Fruit fly (Drosophila melanogaster) whole organism, wandering third instar larva: ENCODE data around the gene CG15695.

Experiments used
- CG32264 ChIP-seq: fragments of 200-800 bp; sonication (Bioruptor generic); optimal IDR thresholded peaks from 2 replicates; lab custom pipeline; 2016; ENCODE audit warnings: missing biosample characterization, missing genetic modification characterization
- CG9705 ChIP-seq: fragments of 200-800 bp; sonication (Bioruptor generic); optimal IDR thresholded peaks from 2 replicates; lab custom pipeline; 2018; ENCODE audit warnings: missing biosample characterization, mild to moderate bottlenecking, missing genetic modification characterization
- CrebA ChIP-seq: fragments of 200-800 bp; sonication (Bioruptor generic); optimal IDR thresholded peaks from 2 replicates; lab custom pipeline; 2016; ENCODE audit warnings: missing biosample characterization, mild to moderate bottlenecking, missing genetic modification characterization, borderline replicate concordance
- Dfd ChIP-seq: fragments of >200 bp; optimal IDR thresholded peaks from 2 replicates; lab custom pipeline; 2017; ENCODE audit warnings: missing biosample characterization, missing genetic modification characterization
- GATAd ChIP-seq: sonication (Bioruptor generic); optimal IDR thresholded peaks from 2 replicates; lab custom pipeline; 2016; ENCODE audit warnings: missing biosample characterization, missing genetic modification characterization
- HLH106 ChIP-seq: fragments of 200-800 bp; optimal IDR thresholded peaks from 3 replicates; lab custom pipeline; 2019; ENCODE audit warnings: missing biosample characterization, mild to moderate bottlenecking, missing genetic modification characterization, moderate library complexity
- Hnf4 ChIP-seq: fragments of 200-800 bp; sonication (Bioruptor generic); optimal IDR thresholded peaks from 2 replicates; lab custom pipeline; 2016; ENCODE audit warnings: missing biosample characterization, mild to moderate bottlenecking, missing genetic modification characterization
- Hr78 ChIP-seq: fragments of >200 bp; optimal IDR thresholded peaks from 2 replicates; lab custom pipeline; 2017; ENCODE audit warnings: missing biosample characterization, missing genetic modification characterization
- Jra ChIP-seq: sonication (Bioruptor generic); optimal IDR thresholded peaks from 2 replicates; lab custom pipeline; 2016; ENCODE audit warnings: missing biosample characterization, missing genetic modification characterization
- Mio ChIP-seq: sonication (Bioruptor generic); optimal IDR thresholded peaks from 2 replicates; lab custom pipeline; 2016; ENCODE audit warnings: missing biosample characterization, missing genetic modification characterization
- Myc ChIP-seq: fragments of >200 bp; optimal IDR thresholded peaks from 2 replicates; lab custom pipeline; 2017
- OdsH ChIP-seq: fragments of 200-800 bp; sonication (Bioruptor generic); optimal IDR thresholded peaks from 2 replicates; lab custom pipeline; 2016; ENCODE audit warnings: missing biosample characterization, mild to moderate bottlenecking, missing genetic modification characterization
- Rel ChIP-seq, 2 experiments: fragments of 200-800 bp; sonication (Bioruptor generic) in 1 of 2; optimal IDR thresholded peaks; 2 replicates in 1 of 2; 3 replicates in 1 of 2; lab custom pipeline; 2016 to 2019; ENCODE audit warnings: mild to moderate bottlenecking in 2 of 2, missing biosample characterization in 2 of 2, missing genetic modification characterization in 2 of 2, moderate library complexity in 1 of 2
- Sp1 ChIP-seq: fragments of 200-800 bp; sonication (Bioruptor generic); optimal IDR thresholded peaks from 3 replicates; lab custom pipeline; 2019; ENCODE audit warnings: missing biosample characterization, mild to moderate bottlenecking, missing genetic modification characterization, moderate library complexity
- Vsx2 ChIP-seq: fragments of 200-300, 225-300 bp; sonication (Bioruptor generic); optimal IDR thresholded peaks from 2 replicates; lab custom pipeline; 2018; ENCODE audit warnings: missing biosample characterization, missing genetic modification characterization; ENCODE audit not compliant: partially characterized antibody
- br ChIP-seq: fragments of 200-800 bp; sonication (Bioruptor generic); optimal IDR thresholded peaks from 2 replicates; lab custom pipeline; 2016; ENCODE audit warnings: missing biosample characterization, missing genetic modification characterization
- dl ChIP-seq, 2 experiments: fragments of 175-275, 200-275 bp in 1 of 2; fragments of 200-275 bp in 1 of 2; sonication (Bioruptor generic); optimal IDR thresholded peaks; lab custom pipeline; 2018; ENCODE audit warnings: mild to moderate bottlenecking in 2 of 2, missing biosample characterization in 2 of 2, missing genetic modification characterization in 2 of 2, moderate library complexity in 2 of 2; ENCODE audit not compliant: partially characterized antibody in 2 of 2, insufficient read depth in 1 of 2
- dsf ChIP-seq: sonication (Bioruptor generic); optimal IDR thresholded peaks from 2 replicates; lab custom pipeline; 2016; ENCODE audit warnings: missing biosample characterization, missing genetic modification characterization, borderline replicate concordance
- ey ChIP-seq: fragments of 200-800 bp; sonication (Bioruptor generic); optimal IDR thresholded peaks from 2 replicates; lab custom pipeline; 2016; ENCODE audit warnings: missing biosample characterization, missing genetic modification characterization
- foxo ChIP-seq, 2 experiments: fragments of 200-800 bp; sonication (Bioruptor generic); optimal IDR thresholded peaks; 2 replicates in 1 of 2; 3 replicates in 1 of 2; lab custom pipeline; 2016 to 2017; ENCODE audit warnings: missing biosample characterization in 2 of 2, missing genetic modification characterization in 2 of 2
- fru ChIP-seq: fragments of 200-800 bp; sonication (Bioruptor generic); optimal IDR thresholded peaks from 3 replicates; lab custom pipeline; 2016; ENCODE audit warnings: missing biosample characterization, mild to moderate bottlenecking, missing genetic modification characterization
- psq ChIP-seq: fragments of 200-800 bp; sonication (Bioruptor generic); optimal IDR thresholded peaks from 3 replicates; lab custom pipeline; 2017; ENCODE audit warnings: missing biosample characterization, mild to moderate bottlenecking, missing genetic modification characterization, moderate library complexity
- sage ChIP-seq: fragments of 200-800 bp; sonication (Bioruptor generic); optimal IDR thresholded peaks from 2 replicates; lab custom pipeline; 2016; ENCODE audit warnings: missing biosample characterization, mild to moderate bottlenecking, missing genetic modification characterization
- sv ChIP-seq: fragments of 200-800 bp; sonication (Bioruptor generic); optimal IDR thresholded peaks from 3 replicates; lab custom pipeline; 2016; ENCODE audit warnings: missing biosample characterization, missing genetic modification characterization
- tai ChIP-seq: sonication (Bioruptor generic); optimal IDR thresholded peaks from 2 replicates; lab custom pipeline; 2016; ENCODE audit warnings: missing biosample characterization, missing genetic modification characterization
- usp ChIP-seq: fragments of >200 bp; optimal IDR thresholded peaks from 2 replicates; lab custom pipeline; 2017; ENCODE audit warnings: missing biosample characterization, missing genetic modification characterization
- woc ChIP-seq: sonication (Bioruptor generic); optimal IDR thresholded peaks from 2 replicates; lab custom pipeline; 2016; ENCODE audit warnings: missing biosample characterization, mild to moderate bottlenecking, missing genetic modification characterization

The CG15695 gene

dm6 chr3R:20873638-20874037, 31.7 kb downstream of the CG15695 start, which contains the start of gene TotB:
Gene TotB (plus strand): TSS chr3R:20873938.
- TF ChIP-seq tai (no peak), sv (no peak), Sp1 (no peak), sage (no peak), Mio (GFP tag; lab: Kevin White, UChicago) (no peak), GATAd (GFP tag; lab: Kevin White, UChicago) (no peak), Jra (GFP tag; lab: Kevin White, UChicago) (no peak), OdsH (GFP tag; lab: Kevin White, UChicago) (no peak), br (no peak), HLH106 (tag; lab: Kevin White, UChicago) (no peak), CrebA (GFP tag; lab: Kevin White, UChicago) (no peak), Vsx2 (GFP tag; lab: Kevin White, UChicago) (no peak), CG9705 (GFP tag; lab: Kevin White, UChicago) (no peak), fru (GFP tag; lab: Kevin White, UChicago) (no peak), Hnf4 (GFP tag; lab: Kevin White, UChicago) (no peak)

DNA sequence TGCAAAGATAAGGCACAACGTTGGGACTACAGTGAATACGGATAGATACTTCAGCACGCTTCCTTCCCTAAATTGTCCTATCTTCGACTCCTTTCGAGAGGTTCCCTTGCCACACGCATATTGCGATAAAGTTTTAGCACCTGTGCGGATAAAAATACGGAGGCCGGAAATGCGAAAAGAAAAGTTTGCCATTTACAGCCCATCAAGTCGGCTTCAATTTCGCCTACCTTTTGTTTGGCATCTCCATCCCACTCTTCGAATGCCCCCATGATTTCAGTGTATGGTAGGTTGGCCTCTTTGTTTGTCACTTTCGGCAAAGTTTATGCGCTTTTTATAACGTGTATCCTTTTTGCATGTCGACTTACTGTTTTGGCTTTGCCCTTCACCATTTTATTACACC, 34.7 kb downstream of the CG15695 start:
- TF ChIP-seq woc (GFP tag; lab: Kevin White, UChicago) (no peak), CG32264 (GFP tag; lab: Kevin White, UChicago) (no peak), usp (GFP tag; lab: Kevin White, UChicago) (no peak), CG9705 (GFP tag; lab: Kevin White, UChicago) (no peak)

DNA sequence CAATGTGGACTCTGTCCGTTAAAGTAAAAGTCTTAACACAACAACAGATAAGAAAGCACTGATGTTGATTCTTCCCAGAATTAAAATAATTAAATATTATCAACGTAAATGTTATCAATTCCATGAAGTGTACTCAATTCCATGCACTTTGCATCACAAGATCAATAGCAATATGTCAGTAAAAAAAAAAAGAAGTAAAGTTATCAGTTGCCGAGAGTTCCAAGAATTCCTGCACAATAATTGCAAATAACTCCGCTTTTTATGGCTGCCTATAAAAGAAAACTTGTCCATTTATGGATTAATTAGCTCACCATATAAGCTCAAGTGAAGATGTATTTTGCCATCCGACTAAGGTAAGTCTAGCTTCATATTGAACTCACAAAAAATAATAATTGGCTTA, 35.5 kb downstream of the CG15695 start, which contains the start of gene TotZ:
TotZ (plus strand) TSS at position 301 of the 400 bp plus-strand sequence.
- TF ChIP-seq ey (no peak), Rel (GFP tag; optimal IDR thresholded peaks at IDR 0.05; lab: Kevin White, UChicago) (no peak), Rel (tag; optimal IDR thresholded peaks at IDR 0.05; lab: Kevin White, UChicago) (no peak), Mio (GFP tag; lab: Kevin White, UChicago) (no peak), OdsH (GFP tag; lab: Kevin White, UChicago) (no peak), tai (no peak), psq (GFP tag; lab: Kevin White, UChicago) (no peak), foxo (GFP tag; optimal IDR thresholded peaks at IDR 0.05; lab: Kevin White, UChicago) (no peak), HLH106 (tag; lab: Kevin White, UChicago) (no peak), Hnf4 (GFP tag; lab: Kevin White, UChicago) (no peak), Sp1 (no peak), br (no peak), Myc (lab: Kevin White, UChicago) (no peak), dsf (GFP tag; lab: Kevin White, UChicago) (no peak)

- TF ChIP-seq Hr78 (GFP tag; lab: Kevin White, UChicago), result no peak
- TF ChIP-seq HLH106 (tag; lab: Kevin White, UChicago), result no peak
- no peak for TF ChIP-seq CG32264 (GFP tag; lab: Kevin White, UChicago)
- TF ChIP-seq ey, result no peak
- no peak for TF ChIP-seq Sp1
- TF ChIP-seq CrebA (GFP tag; lab: Kevin White, UChicago), result no peak
- no peak for TF ChIP-seq Dfd (GFP tag; lab: Kevin White, UChicago)
- peak; percentile 52 for TF ChIP-seq Vsx2 (GFP tag; lab: Kevin White, UChicago)
Observed at dm6 chr3R:20890505-20890904, 48.6 kb downstream of the CG15695 start.

- TF ChIP-seq Jra (GFP tag; lab: Kevin White, UChicago), result no peak
- TF ChIP-seq, all 38 proteins: peak for 0
Observed at dm6 chr3R:20890920-20891319, 49.0 kb downstream of the CG15695 start.

DNA sequence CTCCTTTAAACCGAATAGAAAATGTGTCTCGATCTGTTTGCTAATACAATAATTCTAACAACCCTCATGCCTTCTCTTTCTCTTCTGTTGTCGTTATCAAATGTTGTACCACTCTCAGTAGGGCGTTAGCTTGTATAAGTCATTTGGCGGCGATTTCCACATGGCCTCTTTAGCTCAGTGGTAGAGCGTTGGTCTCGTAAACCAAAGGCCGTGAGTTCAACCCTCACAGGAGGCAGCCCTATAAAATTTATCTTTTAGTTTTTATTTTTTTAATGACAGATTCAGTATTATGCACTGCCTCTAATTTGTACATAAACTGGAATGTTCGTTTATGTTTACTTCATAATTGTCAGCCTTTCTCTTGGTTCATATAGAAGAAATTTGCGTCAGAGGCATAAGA, 49.6 kb downstream of the CG15695 start:
- TF ChIP-seq dl (GFP tag; optimal IDR thresholded peaks at IDR 0.05; lab: Kevin White, UChicago; ENCODE audit: insufficient read depth in 1 of 2, partially characterized antibody in 2 of 2) (peak in 1 of 2 experiments; percentile 3), tai (peak; percentile 11), CrebA (GFP tag; lab: Kevin White, UChicago) (peak; percentile 24), Myc (lab: Kevin White, UChicago) (no peak), Rel (GFP tag; optimal IDR thresholded peaks at IDR 0.05; lab: Kevin White, UChicago) (no peak), Rel (tag; optimal IDR thresholded peaks at IDR 0.05; lab: Kevin White, UChicago) (no peak)
